Worm (Caenorhabditis elegans) whole organism, young adult: ENCODE data around the gene tag-329.

ENCODE experiments used
- B0019.2 ChIP-seq: fragments of 200-800 bp; sonication (Bioruptor generic); conservative IDR thresholded peaks from 2 replicates; pipeline ENCODE4 v1.3.6; 2022; ENCODE audit warnings: missing genetic modification reagents, missing genetic modification characterization, missing compliant biosample characterization
- B0261.1 ChIP-seq: sonication (generic microtip); optimal IDR thresholded peaks from 2 replicates; lab custom pipeline; 2016; ENCODE audit warnings: mild to moderate bottlenecking, missing genetic modification characterization, moderate library complexity, missing compliant biosample characterization
- C06A6.2 ChIP-seq: fragments of 200-800 bp; sonication (Bioruptor generic); conservative IDR thresholded peaks from 2 replicates; pipeline ENCODE4 v1.3.6; 2022; ENCODE audit warnings: missing genetic modification characterization, missing compliant biosample characterization
- D2030.7 ChIP-seq: fragments of 200-800 bp; sonication (Bioruptor generic); IDR thresholded peaks from 2 replicates; pipeline ENCODE4 v1.3.6; 2022; ENCODE audit warnings: missing genetic modification reagents, missing genetic modification characterization, missing compliant biosample characterization
- F49E8.2 ChIP-seq: sonication (generic microtip); optimal IDR thresholded peaks from 3 replicates; lab custom pipeline; 2017; ENCODE audit warnings: missing genetic modification characterization, mild to moderate bottlenecking, missing compliant biosample characterization, antibody characterized with exemption, moderate library complexity; ENCODE audit not compliant: insufficient read depth
- F57C9.4 ChIP-seq: sonication (generic microtip); optimal IDR thresholded peaks from 2 replicates; lab custom pipeline; 2017; ENCODE audit warnings: mild to moderate bottlenecking, missing genetic modification characterization, missing compliant biosample characterization
- K11D2.4 ChIP-seq: fragments of 200-800 bp; sonication (Bioruptor generic); IDR thresholded peaks from 2 replicates; pipeline ENCODE4 v1.3.6; 2022; ENCODE audit warnings: missing genetic modification reagents, missing genetic modification characterization, missing compliant biosample characterization
- T07F8.4 ChIP-seq: sonication (generic microtip); optimal IDR thresholded peaks from 2 replicates; lab custom pipeline; 2016; ENCODE audit warnings: mild to moderate bottlenecking, missing genetic modification characterization, moderate library complexity, missing compliant biosample characterization
- T26A5.8 ChIP-seq: sonication (generic microtip); optimal IDR thresholded peaks from 2 replicates; lab custom pipeline; 2016; ENCODE audit warnings: missing genetic modification characterization, missing compliant biosample characterization
- Y67H2A.10 ChIP-seq: fragments of 200-800 bp; sonication (Bioruptor generic); conservative IDR thresholded peaks from 2 replicates; pipeline ENCODE4 v1.3.6; 2022; ENCODE audit warnings: missing genetic modification reagents, missing genetic modification characterization, missing compliant biosample characterization
- ama-1 ChIP-seq, 3 experiments: fragments of 150-350 bp in 1 of 3; sonication (generic microtip) in 2 of 3; optimal IDR thresholded peaks; 2 replicates each; lab custom pipeline; 2014 to 2018; ENCODE audit warnings: missing biosample characterization in 2 of 3, missing genetic modification characterization in 2 of 3, missing genetic modification reagents in 2 of 3
- aptf-2 ChIP-seq: fragments of 200-800 bp; sonication (Bioruptor generic); conservative IDR thresholded peaks from 2 replicates; pipeline ENCODE4 v1.3.6; 2022; ENCODE audit warnings: missing genetic modification reagents, missing genetic modification characterization, missing compliant biosample characterization
- aptf-3 ChIP-seq: fragments of 200-800 bp; sonication (Bioruptor generic); IDR thresholded peaks from 2 replicates; pipeline ENCODE4 v1.3.6; 2022; ENCODE audit warnings: missing genetic modification characterization, missing compliant biosample characterization
- attf-3 ChIP-seq: fragments of 200-800 bp; sonication (Bioruptor generic); conservative IDR thresholded peaks from 2 replicates; pipeline ENCODE4 v1.3.6; 2022; ENCODE audit warnings: missing genetic modification reagents, missing genetic modification characterization, missing compliant biosample characterization
- attf-5 ChIP-seq: fragments of 200-800 bp; sonication (Bioruptor generic); optimal IDR thresholded peaks from 2 replicates; lab custom pipeline; 2018; ENCODE audit warnings: mild to moderate bottlenecking, missing genetic modification characterization, missing compliant biosample characterization
- bed-1 ChIP-seq: fragments of 200-800 bp; sonication (Bioruptor generic); IDR thresholded peaks from 2 replicates; pipeline ENCODE4 v1.3.6; 2022; ENCODE audit warnings: missing genetic modification reagents, missing genetic modification characterization, missing compliant biosample characterization
- cebp-2 ChIP-seq: fragments of 200-800 bp; sonication (Bioruptor generic); IDR thresholded peaks from 2 replicates; pipeline ENCODE4 v1.3.6; 2022; ENCODE audit warnings: missing genetic modification characterization, missing compliant biosample characterization
- ceh-27 ChIP-seq: fragments of 200-800 bp; sonication (Bioruptor generic); optimal IDR thresholded peaks from 2 replicates; lab custom pipeline; 2018; ENCODE audit warnings: mild to moderate bottlenecking, missing genetic modification characterization, moderate library complexity, missing compliant biosample characterization
- ceh-40 ChIP-seq: fragments of 200-800 bp; sonication (Bioruptor generic); IDR thresholded peaks from 2 replicates; pipeline ENCODE4 v1.3.6; 2022; ENCODE audit warnings: missing genetic modification characterization, missing compliant biosample characterization
- ceh-79 ChIP-seq: sonication (generic microtip); optimal IDR thresholded peaks from 2 replicates; lab custom pipeline; 2017; ENCODE audit warnings: mild to moderate bottlenecking, missing genetic modification characterization, missing compliant biosample characterization
- die-1 ChIP-seq: sonication (generic microtip); optimal IDR thresholded peaks from 2 replicates; lab custom pipeline; 2016; ENCODE audit warnings: missing genotype, mild to moderate bottlenecking, missing genetic modification characterization, missing compliant biosample characterization
- dox-1 ChIP-seq: fragments of 200-800 bp; sonication (Bioruptor generic); IDR thresholded peaks from 2 replicates; pipeline ENCODE4 v1.3.6; 2022; ENCODE audit warnings: missing genetic modification reagents, missing genetic modification characterization, missing compliant biosample characterization
- fkh-3 ChIP-seq: sonication (generic microtip); optimal IDR thresholded peaks from 2 replicates; lab custom pipeline; 2016; ENCODE audit warnings: mild to moderate bottlenecking, missing genetic modification characterization, missing compliant biosample characterization
- hmg-20 ChIP-seq: fragments of 200-800 bp; sonication (Bioruptor generic); IDR thresholded peaks from 2 replicates; pipeline ENCODE4 v1.3.6; 2022; ENCODE audit warnings: missing genetic modification reagents, missing genetic modification characterization, missing compliant biosample characterization
- hsf-1 ChIP-seq: fragments of 200-800 bp; sonication (Bioruptor generic); IDR thresholded peaks from 2 replicates; pipeline ENCODE4 v1.3.6; 2022; ENCODE audit warnings: missing genetic modification reagents, missing genetic modification characterization, missing compliant biosample characterization
- lin-40 ChIP-seq: sonication (generic microtip); optimal IDR thresholded peaks from 2 replicates; lab custom pipeline; 2016; ENCODE audit warnings: missing genetic modification characterization, mild to moderate bottlenecking, missing compliant biosample characterization, missing genotype, missing genetic modification reagents
- lir-1 ChIP-seq: fragments of 200-800 bp; sonication (Bioruptor generic); conservative IDR thresholded peaks from 2 replicates; pipeline ENCODE4 v1.3.6; 2022; ENCODE audit warnings: missing genetic modification reagents, missing genetic modification characterization, missing compliant biosample characterization
- lsy-27 ChIP-seq: sonication (generic microtip); optimal IDR thresholded peaks from 2 replicates; lab custom pipeline; 2017; ENCODE audit warnings: missing genetic modification characterization, mild to moderate bottlenecking, missing compliant biosample characterization, antibody characterized with exemption, missing genotype, borderline replicate concordance; ENCODE audit not compliant: insufficient read depth
- madf-10 ChIP-seq: sonication (generic microtip); optimal IDR thresholded peaks from 2 replicates; lab custom pipeline; 2016; ENCODE audit warnings: mild to moderate bottlenecking, missing genetic modification characterization, missing compliant biosample characterization
- madf-6 ChIP-seq: fragments of 200-800 bp; sonication (Bioruptor generic); IDR thresholded peaks from 2 replicates; pipeline ENCODE4 v1.3.6; 2022; ENCODE audit warnings: missing genetic modification reagents, missing genetic modification characterization, missing compliant biosample characterization
- mes-4 ChIP-seq: sonication (generic microtip); optimal IDR thresholded peaks from 2 replicates; lab custom pipeline; 2016; ENCODE audit warnings: missing genotype, missing genetic modification characterization, missing compliant biosample characterization
- nfyb-1 ChIP-seq: fragments of 200-800 bp; sonication (Bioruptor generic); IDR thresholded peaks from 2 replicates; pipeline ENCODE4 v1.3.6; 2022; ENCODE audit warnings: missing genetic modification reagents, missing genetic modification characterization, missing compliant biosample characterization
- nhr-120 ChIP-seq: fragments of 200-800 bp; sonication (Bioruptor generic); IDR thresholded peaks from 2 replicates; pipeline ENCODE4 v1.3.6; 2022; ENCODE audit warnings: missing genetic modification characterization, missing compliant biosample characterization
- nhr-179 ChIP-seq: sonication (generic microtip); optimal IDR thresholded peaks from 2 replicates; lab custom pipeline; 2016; ENCODE audit warnings: mild to moderate bottlenecking, missing genetic modification characterization, missing compliant biosample characterization
- nhr-27 ChIP-seq: fragments of 200-800 bp; sonication (Bioruptor generic); optimal IDR thresholded peaks from 2 replicates; lab custom pipeline; 2018; ENCODE audit warnings: mild to moderate bottlenecking, missing genetic modification characterization, moderate library complexity, missing compliant biosample characterization
- nhr-90 ChIP-seq: sonication (generic microtip); optimal IDR thresholded peaks from 2 replicates; lab custom pipeline; 2016; ENCODE audit warnings: missing genotype, mild to moderate bottlenecking, missing genetic modification characterization, missing compliant biosample characterization
- pbrm-1 ChIP-seq: fragments of 200-800 bp; sonication (Bioruptor generic); IDR thresholded peaks from 2 replicates; pipeline ENCODE4 v1.3.6; 2022; ENCODE audit warnings: missing genetic modification reagents, missing genetic modification characterization, missing compliant biosample characterization
- rcor-1 ChIP-seq: fragments of 200-800 bp; sonication (Bioruptor generic); IDR thresholded peaks from 2 replicates; pipeline ENCODE4 v1.3.6; 2022; ENCODE audit warnings: missing genetic modification reagents, missing genetic modification characterization, missing compliant biosample characterization
- repo-1 ChIP-seq: sonication (generic microtip); optimal IDR thresholded peaks from 2 replicates; lab custom pipeline; 2017; ENCODE audit warnings: mild to moderate bottlenecking, missing genetic modification characterization, missing compliant biosample characterization
- snpc-1.1 ChIP-seq: sonication (generic microtip); optimal IDR thresholded peaks from 2 replicates; lab custom pipeline; 2017; ENCODE audit warnings: missing genetic modification characterization, mild to moderate bottlenecking, missing compliant biosample characterization, antibody characterized with exemption, moderate library complexity, missing genotype, missing genetic modification reagents; ENCODE audit not compliant: insufficient read depth
- snpc-3.4 ChIP-seq: sonication (generic microtip); optimal IDR thresholded peaks from 2 replicates; lab custom pipeline; 2017; ENCODE audit warnings: missing genetic modification characterization, mild to moderate bottlenecking, missing compliant biosample characterization, antibody characterized with exemption, moderate library complexity, missing genotype, missing genetic modification reagents
- somi-1 ChIP-seq: fragments of 200-800 bp; sonication (Bioruptor generic); optimal IDR thresholded peaks from 2 replicates; lab custom pipeline; 2018; ENCODE audit warnings: mild to moderate bottlenecking, missing genetic modification characterization, missing compliant biosample characterization
- sptf-2 ChIP-seq: fragments of 200-800 bp; sonication (Bioruptor generic); optimal IDR thresholded peaks from 2 replicates; lab custom pipeline; 2018; ENCODE audit warnings: mild to moderate bottlenecking, missing genetic modification characterization, missing compliant biosample characterization
- tbp1 ChIP-seq: fragments of 200-800 bp; sonication (Bioruptor generic); optimal IDR thresholded peaks from 2 replicates; lab custom pipeline; 2018; ENCODE audit warnings: mild to moderate bottlenecking, missing genetic modification characterization, missing compliant biosample characterization
- tlf-1 ChIP-seq: fragments of 200-800 bp; sonication (Bioruptor generic); optimal IDR thresholded peaks from 2 replicates; lab custom pipeline; 2018; ENCODE audit warnings: mild to moderate bottlenecking, missing genetic modification characterization, missing compliant biosample characterization
- ztf-18 ChIP-seq: sonication (generic microtip); optimal IDR thresholded peaks from 2 replicates; lab custom pipeline; 2016; ENCODE audit warnings: missing genotype, mild to moderate bottlenecking, missing genetic modification characterization, missing compliant biosample characterization

Gene tag-329

ce11 chrV:9503152-9503817, 31.4 kb upstream of the tag-329 start (continued):
- TF ChIP-seq ceh-79 (tag; lab: Kevin White, UChicago) (peak; percentile 55), B0261.1 (tag; lab: Kevin White, UChicago) (peak; percentile 95), aptf-2 (GFP tag; lab: Robert Waterston, UW) (no peak), T26A5.8 (tag; lab: Kevin White, UChicago) (peak; percentile 46), D2030.7 (GFP tag; lab: Robert Waterston, UW) (peak; percentile 42), mes-4 (peak; percentile 47), F49E8.2 (no peak), ama-1 (optimal IDR thresholded peaks at IDR 0.05; lab: Kevin White, UChicago) (no peak), ama-1 (GFP tag; optimal IDR thresholded peaks at IDR 0.05; lab: Kevin White, UChicago) (peak in 1 of 2 experiments; percentile 85), snpc-3.4 (tag; lab: Kevin White, UChicago) (peak; percentile 73), lsy-27 (peak; percentile 12), hsf-1 (GFP tag; lab: Robert Waterston, UW) (peak; percentile 61; the same call in 1 of the 2 replicates), repo-1 (tag; lab: Kevin White, UChicago) (peak; percentile 74), die-1 (tag; lab: Kevin White, UChicago) (peak; percentile 74), ceh-40 (GFP tag; lab: Robert Waterston, UW) (0 out of 2 replicates have a peak, but pooled peaks have one; percentile 70), fkh-3 (peak; percentile 66), F57C9.4 (tag; lab: Kevin White, UChicago) (no peak), madf-10 (tag; lab: Kevin White, UChicago) (peak; percentile 41), bed-1 (peak; percentile 64; the same call in 1 of the 2 replicates), dox-1 (GFP tag; lab: Robert Waterston, UW) (peak; percentile 80), lir-1 (GFP tag; lab: Robert Waterston, UW) (peak; percentile 70), pbrm-1 (GFP tag; lab: Robert Waterston, UW) (peak; percentile 44; the same call in 1 of the 2 replicates), T07F8.4 (tag; lab: Kevin White, UChicago) (peak; percentile 49), ztf-18 (peak; percentile 78), lin-40 (tag; lab: Kevin White, UChicago) (no peak), nhr-179 (no peak), rcor-1 (peak; percentile 78), K11D2.4 (GFP tag; lab: Robert Waterston, UW) (0 out of 2 replicates have a peak, but pooled peaks have one; percentile 49), tlf-1 (GFP tag; lab: Kevin White, UChicago) (no peak), snpc-1.1 (tag; lab: Kevin White, UChicago) (peak; percentile 88), B0019.2 (no peak), sptf-2 (peak; percentile 47), somi-1 (GFP tag; lab: Kevin White, UChicago) (peak; percentile 40), hmg-20 (GFP tag; lab: Robert Waterston, UW) (peak; percentile 72; the same call in 1 of the 2 replicates), C06A6.2 (GFP tag; lab: Robert Waterston, UW) (peak; percentile 43; the same call in 1 of the 2 replicates), Y67H2A.10 (GFP tag; lab: Robert Waterston, UW) (no peak), nfyb-1 (GFP tag; lab: Robert Waterston, UW) (peak; percentile 89), madf-6 (GFP tag; lab: Robert Waterston, UW) (peak; percentile 67), nhr-120 (GFP tag; lab: Robert Waterston, UW) (peak; percentile 92; the same call in 1 of the 2 replicates), attf-3 (GFP tag; lab: Robert Waterston, UW) (no peak), ceh-27 (GFP tag; lab: Kevin White, UChicago) (peak; percentile 65), aptf-3 (GFP tag; lab: Robert Waterston, UW) (0 out of 2 replicates have a peak, but pooled peaks have one; percentile 77), attf-5 (GFP tag; lab: Kevin White, UChicago) (peak; percentile 24), nhr-27 (peak; percentile 52), nhr-90 (tag; lab: Kevin White, UChicago) (peak; percentile 58), tbp1 (GFP tag; lab: Kevin White, UChicago) (peak; percentile 96), cebp-2 (GFP tag; lab: Robert Waterston, UW) (peak; percentile 83; the same call in 1 of the 2 replicates)
